Worm (Caenorhabditis elegans): ENCODE measurements around the gene K11D12.8.
"Not testable (repeated sequence)": the region's sequence is repeated elsewhere in the genome, so short reads cannot be mapped to it uniquely, and the experiment has no call there.

ce11 chrV:5047230-5047629, 6.4 kb upstream of the K11D12.8 start:
- not testable (repeated sequence) for TF ChIP-seq unc-130 (GFP tag; optimal IDR thresholded peaks at IDR 0.05); egl-27 (tag; optimal IDR thresholded peaks at IDR 0.05); dve-1 (tag; optimal IDR thresholded peaks at IDR 0.05; ENCODE audit: insufficient read depth); pqm-1 (tag; optimal IDR thresholded peaks at IDR 0.05); zip-2 (tag; optimal IDR thresholded peaks at IDR 0.05); lin-13 (GFP tag; optimal IDR thresholded peaks at IDR 0.05); dpl-1 (GFP tag; optimal IDR thresholded peaks at IDR 0.05); ama-1 (optimal IDR thresholded peaks at IDR 0.05); hlh-30 (tag; optimal IDR thresholded peaks at IDR 0.05; ENCODE audit: insufficient read depth); ceh-62 (tag; optimal IDR thresholded peaks at IDR 0.05)
- TF ChIP-seq arid-1 (GFP tag; conservative IDR thresholded peaks at IDR 0.05), result peak; percentile 79; the same call in 1 of the 2 replicates
- TF ChIP-seq Y48G9A.11 (GFP tag; IDR thresholded peaks at IDR 0.05), result peak; percentile 57; the same call in 1 of the 2 replicates
